Worm (Caenorhabditis elegans): Measurements from ENCODE around the gene sre-38.
A peak's percentile ranks its signal among the peaks of the same experiment; 100 is the strongest.

sre-38 gene

ce11 chrII:12499969-12500368, 42.6 kb downstream of the sre-38 start:
- TF ChIP-seq ztf-16 (tag; optimal IDR thresholded peaks at IDR 0.05) = no peak
- peak; percentile 92 for TF ChIP-seq unc-42 (tag; optimal IDR thresholded peaks at IDR 0.05)

- no peak for TF ChIP-seq mec-3 (tag; optimal IDR thresholded peaks at IDR 0.05; ENCODE audit: borderline replicate concordance)
- TF ChIP-seq pat-9 (tag; optimal IDR thresholded peaks at IDR 0.05) = no peak
- TF ChIP-seq sox-4 (tag; optimal IDR thresholded peaks at IDR 0.05) = no peak
- no peak for TF ChIP-seq hlh-6 (tag; optimal IDR thresholded peaks at IDR 0.05)
- TF ChIP-seq odd-2 (tag; optimal IDR thresholded peaks at IDR 0.05) = no peak
- no peak for TF ChIP-seq T23F11.4 (GFP tag; optimal IDR thresholded peaks at IDR 0.05)
- no peak for TF ChIP-seq ceh-45 (GFP tag; IDR thresholded peaks at IDR 0.05)
- no peak for TF ChIP-seq ama-1 (optimal IDR thresholded peaks at IDR 0.05)
- no peak for TF ChIP-seq ceh-18 (tag; optimal IDR thresholded peaks at IDR 0.05)
Measured at ce11 chrII:12502784-12503183, 45.4 kb downstream of the sre-38 start, which contains the start of gene ador-1. TSS of gene ador-1 (minus strand) at chrII:12502884.

DNA sequence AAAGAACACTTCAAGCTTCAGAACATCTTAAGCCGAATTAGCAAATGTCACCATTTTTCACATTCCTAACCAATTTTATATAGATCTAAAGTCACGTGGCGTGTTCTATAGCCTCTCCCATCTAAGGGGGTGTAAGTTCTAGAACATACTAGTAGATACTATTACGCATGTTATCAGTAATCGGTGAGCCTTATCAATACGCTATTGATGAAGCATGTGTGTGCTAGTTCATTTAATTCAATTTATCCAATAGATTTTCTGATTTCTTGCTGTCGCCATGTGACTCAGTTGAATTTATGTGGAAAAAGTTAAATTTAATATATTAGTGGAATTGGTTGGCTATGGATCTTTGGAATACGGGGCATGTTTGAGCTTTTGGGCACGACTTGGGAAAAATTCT, 49.1 kb downstream of the sre-38 start:
- no peak for TF ChIP-seq ceh-22 (tag; optimal IDR thresholded peaks at IDR 0.05)
- TF ChIP-seq ahr-1 (tag; optimal IDR thresholded peaks at IDR 0.05) = no peak
- no peak for TF ChIP-seq zip-5 (tag; optimal IDR thresholded peaks at IDR 0.05)
- no peak for TF ChIP-seq pha-4 (tag; optimal IDR thresholded peaks at IDR 0.05)
- TF ChIP-seq fkh-6 (tag; optimal IDR thresholded peaks at IDR 0.05) = no peak
- no peak for TF ChIP-seq ceh-45 (GFP tag; IDR thresholded peaks at IDR 0.05)
- TF ChIP-seq unc-86 (tag; optimal IDR thresholded peaks at IDR 0.05) = no peak
- no peak for TF ChIP-seq pax-1 (tag; optimal IDR thresholded peaks at IDR 0.05)

DNA sequence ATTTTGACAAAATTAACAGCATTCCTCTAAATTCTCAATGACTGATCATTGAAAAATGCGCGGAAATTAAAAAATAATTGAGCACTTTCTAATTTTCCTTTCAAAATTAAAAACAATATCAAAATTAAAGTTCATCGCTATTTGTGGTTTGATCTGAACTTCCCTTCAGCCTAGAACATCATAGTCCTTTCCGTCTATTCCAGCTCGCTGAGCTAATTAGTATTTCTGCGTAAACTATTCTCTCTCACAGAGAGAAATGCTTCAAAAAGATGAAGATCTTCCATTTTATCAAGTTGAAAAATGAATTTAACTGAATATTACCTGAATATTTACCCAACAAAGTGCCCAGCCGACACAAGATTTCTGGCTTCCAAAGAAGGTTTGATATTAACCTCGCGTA, 49.7 kb downstream of the sre-38 start, which contains the start of gene srh-68:
srh-68 (plus strand) TSS at position 301 of the 400 bp plus-strand sequence.
- TF ChIP-seq lim-6 (tag; optimal IDR thresholded peaks at IDR 0.05) (no peak), hlh-15 (tag; optimal IDR thresholded peaks at IDR 0.05) (no peak), ceh-9 (tag; optimal IDR thresholded peaks at IDR 0.05) (no peak), hlh-30 (tag; optimal IDR thresholded peaks at IDR 0.05; ENCODE audit: insufficient read depth) (no peak), C38D4.7 (GFP tag; optimal IDR thresholded peaks at IDR 0.05) (no peak), ceh-31 (tag; optimal IDR thresholded peaks at IDR 0.05) (no peak), ceh-22 (tag; optimal IDR thresholded peaks at IDR 0.05) (no peak), ceh-30 (tag; optimal IDR thresholded peaks at IDR 0.05) (no peak), ttx-3 (tag; optimal IDR thresholded peaks at IDR 0.05) (no peak), gmeb-2 (tag; optimal IDR thresholded peaks at IDR 0.05) (no peak), ceh-45 (GFP tag; IDR thresholded peaks at IDR 0.05) (no peak), lin-11 (tag; optimal IDR thresholded peaks at IDR 0.05) (no peak), ceh-34 (tag; optimal IDR thresholded peaks at IDR 0.05) (no peak), K02D7.2 (tag; optimal IDR thresholded peaks at IDR 0.05) (no peak), pat-9 (tag; optimal IDR thresholded peaks at IDR 0.05) (no peak), sdc-2 (tag; optimal IDR thresholded peaks at IDR 0.05) (no peak)

- no peak for TF ChIP-seq dmd-4 (tag; optimal IDR thresholded peaks at IDR 0.05; ENCODE audit: borderline replicate concordance)
- no peak for TF ChIP-seq tbx-7 (tag; optimal IDR thresholded peaks at IDR 0.05)
- no peak for TF ChIP-seq hlh-6 (tag; optimal IDR thresholded peaks at IDR 0.05)
- TF ChIP-seq lin-11 (tag; optimal IDR thresholded peaks at IDR 0.05) = no peak
- TF ChIP-seq che-1 (tag; optimal IDR thresholded peaks at IDR 0.05) = no peak
- TF ChIP-seq eyg-1 (tag; optimal IDR thresholded peaks at IDR 0.05) = no peak
- TF ChIP-seq ceh-19 (GFP tag; optimal IDR thresholded peaks at IDR 0.05) = no peak
- no peak for TF ChIP-seq ceh-14 (tag; optimal IDR thresholded peaks at IDR 0.05)
- TF ChIP-seq sox-2 (GFP tag; IDR thresholded peaks at IDR 0.05) = no peak
- no peak for TF ChIP-seq K02D7.2 (tag; optimal IDR thresholded peaks at IDR 0.05)
- no peak for TF ChIP-seq C08G9.2 (tag; optimal IDR thresholded peaks at IDR 0.05)
- no peak for TF ChIP-seq fkh-6 (tag; optimal IDR thresholded peaks at IDR 0.05)
- no peak for TF ChIP-seq unc-42 (tag; optimal IDR thresholded peaks at IDR 0.05)
- TF ChIP-seq pat-9 (tag; optimal IDR thresholded peaks at IDR 0.05) = no peak
- TF ChIP-seq ref-2 (tag; optimal IDR thresholded peaks at IDR 0.05) = no peak
- no peak for TF ChIP-seq pha-2 (tag; optimal IDR thresholded peaks at IDR 0.05)
- TF ChIP-seq unc-55 (GFP tag; optimal IDR thresholded peaks at IDR 0.05) = no peak
- TF ChIP-seq pag-3 (tag; optimal IDR thresholded peaks at IDR 0.05; ENCODE audit: borderline replicate concordance) = no peak
Measured at ce11 chrII:12508650-12509049, 51.3 kb downstream of the sre-38 start, which contains the start of gene srh-67. TSS of gene srh-67 (plus strand) at chrII:12508950.

Data from whole organism, late embryonic.